Worm (Caenorhabditis elegans): ENCODE measurements around the gene F32D8.1.

F32D8.1 gene

DNA sequence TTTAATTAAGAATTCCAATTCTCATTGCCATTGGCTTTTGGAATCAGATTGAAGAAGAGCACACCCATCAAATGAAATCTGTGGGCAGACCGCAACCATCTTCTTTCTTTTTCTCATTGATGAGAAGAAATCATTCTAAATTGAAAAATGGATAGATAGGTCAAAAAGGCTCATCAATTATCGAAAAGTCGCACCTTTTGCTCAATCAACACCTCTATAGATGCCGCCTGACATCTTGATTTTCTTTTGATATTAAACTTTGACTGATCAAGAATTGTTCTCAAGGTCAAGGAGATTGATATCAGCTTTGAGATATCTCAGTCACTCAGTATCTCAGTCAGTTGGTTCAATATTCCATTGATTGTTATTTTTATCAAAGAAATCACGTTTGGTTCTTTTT, 29.3 kb downstream of the F32D8.1 start:
- TF ChIP-seq ceh-39 (tag; optimal IDR thresholded peaks at IDR 0.05): no peak
- no peak for TF ChIP-seq zip-8 (tag; optimal IDR thresholded peaks at IDR 0.05)
- TF ChIP-seq nhr-2 (tag; optimal IDR thresholded peaks at IDR 0.05): no peak
- TF ChIP-seq ztf-11 (tag; optimal IDR thresholded peaks at IDR 0.05): no peak
- no peak for TF ChIP-seq cnd-1 (tag; optimal IDR thresholded peaks at IDR 0.05)
- no peak for TF ChIP-seq sptf-1 (tag; optimal IDR thresholded peaks at IDR 0.05)
- TF ChIP-seq M03D4.4 (tag; optimal IDR thresholded peaks at IDR 0.05): no peak
- TF ChIP-seq elt-3 (tag; optimal IDR thresholded peaks at IDR 0.05): no peak

ce11 chrV:10915922-10916321, 35.3 kb downstream of the F32D8.1 start:
- TF ChIP-seq unc-62 (GFP tag; optimal IDR thresholded peaks at IDR 0.05): peak; percentile 81
- TF ChIP-seq ceh-83 (GFP tag; optimal IDR thresholded peaks at IDR 0.05): no peak

- TF ChIP-seq cnd-1 (tag; optimal IDR thresholded peaks at IDR 0.05) (no peak), ceh-43 (GFP tag; optimal IDR thresholded peaks at IDR 0.05) (no peak), flh-1 (GFP tag; optimal IDR thresholded peaks at IDR 0.05) (no peak), nhr-237 (tag; optimal IDR thresholded peaks at IDR 0.05) (no peak), unc-39 (tag; optimal IDR thresholded peaks at IDR 0.05) (no peak)
Measured at ce11 chrV:10918373-10918772, 37.7 kb downstream of the F32D8.1 start, which contains the start of gene F58B4.2. F58B4.2 (minus strand) TSS chrV:10918473.

DNA sequence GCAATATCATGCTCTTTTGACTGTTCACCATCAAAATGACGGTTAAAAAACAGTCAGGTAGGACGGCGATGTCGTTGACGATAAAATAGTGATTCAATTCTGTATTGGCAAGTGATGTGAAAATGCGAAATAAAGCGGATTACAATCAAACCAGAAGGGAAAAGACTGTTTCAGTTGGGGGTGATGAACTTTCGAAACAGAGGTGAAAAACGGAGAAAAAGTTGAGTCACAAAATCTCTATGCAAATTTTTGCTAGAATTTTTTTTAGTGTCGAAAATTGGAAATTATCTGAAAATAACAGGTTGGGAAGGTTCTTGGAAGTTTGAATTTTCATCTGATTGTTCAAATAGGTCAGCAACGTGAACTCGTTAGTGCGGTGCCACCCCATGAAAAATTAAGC, 41.1 kb downstream of the F32D8.1 start, which contains the start of gene nas-31:
TSS of gene nas-31 (minus strand) at position 101 of the 400 bp plus-strand sequence.
- TF ChIP-seq sem-2 (GFP tag; optimal IDR thresholded peaks at IDR 0.05) (no peak), elt-3 (tag; optimal IDR thresholded peaks at IDR 0.05) (no peak), elt-1 (tag; optimal IDR thresholded peaks at IDR 0.05; ENCODE audit: borderline replicate concordance, insufficient read depth) (no peak), cnd-1 (tag; optimal IDR thresholded peaks at IDR 0.05) (no peak), mep-1 (tag; optimal IDR thresholded peaks at IDR 0.05) (no peak)

DNA sequence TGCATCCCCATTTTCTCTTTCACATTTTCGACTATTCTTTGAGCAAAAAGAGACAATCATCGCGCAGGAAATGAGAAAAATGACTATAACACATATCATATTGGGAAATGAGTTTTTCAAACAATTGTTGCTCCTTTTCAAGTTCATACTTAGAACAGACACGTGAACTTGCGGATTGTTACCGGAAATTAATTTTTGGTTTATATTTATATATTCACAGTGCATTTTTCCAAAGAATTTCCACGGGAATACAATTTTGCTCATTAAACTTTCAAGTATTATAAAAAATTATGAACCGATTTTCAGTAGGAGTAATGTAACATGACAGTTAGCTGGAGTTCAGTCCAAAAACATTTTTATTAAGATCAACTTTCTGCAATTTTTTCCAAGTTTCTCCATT, 42.6 kb downstream of the F32D8.1 start, which contains the start of gene F58B4.7:
TSS of gene F58B4.7 (minus strand) at position 101 of the 400 bp plus-strand sequence.
- TF ChIP-seq nhr-12 (tag; optimal IDR thresholded peaks at IDR 0.05) (no peak), unc-62 (GFP tag; optimal IDR thresholded peaks at IDR 0.05) (no peak)

DNA sequence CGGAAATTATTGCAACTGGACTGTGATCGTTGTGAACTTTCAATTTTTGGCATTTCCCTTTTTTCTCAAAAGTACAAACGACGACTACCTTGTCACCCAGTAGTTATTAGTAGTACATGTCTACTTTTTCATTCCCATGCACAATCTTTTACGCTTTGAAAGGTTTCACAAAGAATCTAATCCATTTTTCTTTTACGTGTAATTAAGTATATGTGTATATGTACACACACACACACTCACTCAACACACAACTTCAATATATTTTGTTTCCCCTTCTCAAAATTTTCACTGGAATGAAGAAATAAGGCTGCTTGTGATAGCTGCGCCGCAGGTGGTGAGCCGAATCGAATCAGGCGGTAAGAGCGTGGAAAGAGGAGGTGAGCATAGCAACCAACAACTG, 44.1 kb downstream of the F32D8.1 start, which contains the start of gene F58B4.6:
TSS of gene F58B4.6 (plus strand) at position 301 of the 400 bp plus-strand sequence.
- TF ChIP-seq ceh-39 (tag; optimal IDR thresholded peaks at IDR 0.05) (no peak), ces-1 (GFP tag; optimal IDR thresholded peaks at IDR 0.05) (peak; percentile 28), mep-1 (tag; optimal IDR thresholded peaks at IDR 0.05) (no peak)

DNA sequence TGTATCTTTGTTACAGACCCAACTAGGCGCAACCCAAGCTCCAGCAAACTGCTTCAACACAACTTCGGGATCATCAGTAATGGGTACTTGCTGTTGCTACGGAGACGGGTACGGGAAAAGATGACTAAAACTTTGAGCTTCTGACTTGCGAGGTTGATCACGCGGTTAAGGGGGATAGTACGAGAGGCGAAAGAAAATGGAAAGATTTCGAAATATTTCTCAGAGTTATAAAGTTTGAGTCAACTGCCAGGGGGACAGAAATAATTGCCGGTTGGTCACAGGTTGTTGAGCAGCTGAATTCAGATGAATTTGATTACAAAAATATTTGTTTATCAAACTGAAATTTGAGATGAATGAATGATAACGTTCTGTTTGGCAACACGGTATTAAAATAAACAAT, 45.0 kb downstream of the F32D8.1 start:
- TF ChIP-seq ceh-43 (GFP tag; optimal IDR thresholded peaks at IDR 0.05) (no peak), bed-3 (GFP tag; optimal IDR thresholded peaks at IDR 0.05) (no peak), nhr-237 (tag; optimal IDR thresholded peaks at IDR 0.05) (no peak), mep-1 (tag; optimal IDR thresholded peaks at IDR 0.05) (no peak), elt-3 (tag; optimal IDR thresholded peaks at IDR 0.05) (no peak), hlh-1 (tag; optimal IDR thresholded peaks at IDR 0.05) (no peak), ceh-39 (tag; optimal IDR thresholded peaks at IDR 0.05) (no peak), nhr-12 (tag; optimal IDR thresholded peaks at IDR 0.05) (no peak), mls-2 (tag; optimal IDR thresholded peaks at IDR 0.05) (no peak), unc-62 (GFP tag; optimal IDR thresholded peaks at IDR 0.05) (no peak), sem-2 (GFP tag; optimal IDR thresholded peaks at IDR 0.05) (no peak), blmp-1 (tag; optimal IDR thresholded peaks at IDR 0.05) (no peak), flh-1 (GFP tag; optimal IDR thresholded peaks at IDR 0.05) (no peak), zip-8 (tag; optimal IDR thresholded peaks at IDR 0.05) (no peak), nhr-76 (tag; optimal IDR thresholded peaks at IDR 0.05) (no peak), nhr-2 (tag; optimal IDR thresholded peaks at IDR 0.05) (no peak), unc-39 (tag; optimal IDR thresholded peaks at IDR 0.05) (no peak)

ce11 chrV:10929511-10929910, 48.9 kb downstream of the F32D8.1 start, which contains the start of gene F58B4.3:
F58B4.3 (plus strand) TSS chrV:10929811.
- TF ChIP-seq flh-1 (GFP tag; optimal IDR thresholded peaks at IDR 0.05) (no peak), pha-4 (tag; optimal IDR thresholded peaks at IDR 0.05) (no peak), drap-1 (GFP tag; optimal IDR thresholded peaks at IDR 0.05) (no peak), nhr-12 (tag; optimal IDR thresholded peaks at IDR 0.05) (no peak), snpc-4 (tag; optimal IDR thresholded peaks at IDR 0.05) (no peak), hlh-1 (tag; optimal IDR thresholded peaks at IDR 0.05) (no peak), nhr-28 (tag; optimal IDR thresholded peaks at IDR 0.05) (no peak)
